Fruit fly (Drosophila melanogaster) S2 (cell line): ENCODE measurements around the gene JhI-21.

Experiments used
- CG8478 ChIP-seq: fragments of >200 bp; optimal IDR thresholded peaks from 2 replicates; lab custom pipeline; 2018
- CTCF ChIP-seq, 2 experiments: fragments of >200 bp; optimal IDR thresholded peaks; 2 replicates each; lab custom pipeline; 2018

DNA sequence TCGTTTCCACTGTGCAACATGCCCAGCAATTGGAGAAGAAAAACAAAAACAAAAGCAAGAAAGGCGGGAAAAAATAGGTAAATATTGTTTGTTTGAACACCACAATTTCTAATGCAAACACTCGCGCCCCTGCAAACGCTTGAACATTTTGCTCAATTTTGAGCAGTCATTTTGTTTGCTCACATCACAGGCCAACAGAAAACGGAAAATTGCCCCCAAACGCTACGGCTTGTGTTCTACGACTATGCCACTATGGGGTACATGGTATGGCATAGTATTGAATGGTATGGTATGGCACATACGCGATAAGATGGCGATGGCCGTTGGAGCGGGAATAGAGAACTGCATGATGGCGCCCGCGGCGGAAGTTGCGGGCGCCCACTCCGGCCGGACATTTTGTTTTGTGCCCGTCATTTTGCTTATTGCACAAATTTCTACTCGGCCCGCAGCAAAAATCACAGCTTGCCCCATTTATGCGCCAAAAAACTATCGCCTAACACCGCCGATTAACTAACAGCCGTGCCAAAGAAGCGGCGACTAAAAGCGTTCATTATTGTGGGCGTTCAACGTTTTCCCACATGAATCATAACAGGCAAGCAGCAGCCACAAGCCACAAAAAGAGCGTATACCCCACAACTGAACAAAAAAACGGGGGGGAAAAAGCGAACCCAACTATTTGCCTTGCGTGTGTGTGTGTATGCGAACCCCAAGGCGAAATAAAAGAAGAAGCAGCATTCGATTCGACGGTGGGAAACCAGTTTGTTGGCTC, 51.4 kb downstream of the JhI-21 start:
- TF ChIP-seq CG8478: no peak
- no peak for TF ChIP-seq CTCF (optimal IDR thresholded peaks at IDR 0.05; lab: Kevin White, UChicago)
